Fruit fly (Drosophila melanogaster) whole organism, wandering third instar larva: ENCODE measurements around the gene eIF2A.
A peak's percentile ranks its signal among the peaks of the same experiment; 100 is the strongest.

Experiments
- Abd-B ChIP-seq: fragments of >200 bp; optimal IDR thresholded peaks from 2 replicates; lab custom pipeline; 2017; ENCODE audit warnings: missing biosample characterization, missing genetic modification characterization
- CG32264 ChIP-seq: fragments of 200-800 bp; sonication (Bioruptor generic); optimal IDR thresholded peaks from 2 replicates; lab custom pipeline; 2016; ENCODE audit warnings: missing biosample characterization, missing genetic modification characterization
- CrebA ChIP-seq: fragments of 200-800 bp; sonication (Bioruptor generic); optimal IDR thresholded peaks from 2 replicates; lab custom pipeline; 2016; ENCODE audit warnings: missing biosample characterization, mild to moderate bottlenecking, missing genetic modification characterization, borderline replicate concordance
- Dfd ChIP-seq: fragments of >200 bp; optimal IDR thresholded peaks from 2 replicates; lab custom pipeline; 2017; ENCODE audit warnings: missing biosample characterization, missing genetic modification characterization
- GATAd ChIP-seq: sonication (Bioruptor generic); optimal IDR thresholded peaks from 2 replicates; lab custom pipeline; 2016; ENCODE audit warnings: missing biosample characterization, missing genetic modification characterization
- HLH106 ChIP-seq: fragments of 200-800 bp; optimal IDR thresholded peaks from 3 replicates; lab custom pipeline; 2019; ENCODE audit warnings: missing biosample characterization, mild to moderate bottlenecking, missing genetic modification characterization, moderate library complexity
- Hnf4 ChIP-seq: fragments of 200-800 bp; sonication (Bioruptor generic); optimal IDR thresholded peaks from 2 replicates; lab custom pipeline; 2016; ENCODE audit warnings: missing biosample characterization, mild to moderate bottlenecking, missing genetic modification characterization
- Hr78 ChIP-seq: fragments of >200 bp; optimal IDR thresholded peaks from 2 replicates; lab custom pipeline; 2017; ENCODE audit warnings: missing biosample characterization, missing genetic modification characterization
- Hr83 ChIP-seq: fragments of 200-300 bp; sonication (Bioruptor generic); optimal IDR thresholded peaks from 2 replicates; lab custom pipeline; 2016; ENCODE audit warnings: missing biosample characterization, mild to moderate bottlenecking, missing genetic modification characterization, moderate library complexity; ENCODE audit not compliant: poor library complexity, severe bottlenecking
- Jra ChIP-seq: sonication (Bioruptor generic); optimal IDR thresholded peaks from 2 replicates; lab custom pipeline; 2016; ENCODE audit warnings: missing biosample characterization, missing genetic modification characterization
- Myc ChIP-seq: fragments of >200 bp; optimal IDR thresholded peaks from 2 replicates; lab custom pipeline; 2017
- N ChIP-seq: fragments of >200 bp; optimal IDR thresholded peaks from 2 replicates; lab custom pipeline; 2018; ENCODE audit warnings: missing biosample characterization, missing external identifiers, missing genetic modification characterization
- OdsH ChIP-seq: fragments of 200-800 bp; sonication (Bioruptor generic); optimal IDR thresholded peaks from 2 replicates; lab custom pipeline; 2016; ENCODE audit warnings: missing biosample characterization, mild to moderate bottlenecking, missing genetic modification characterization
- Rel ChIP-seq, 2 experiments: fragments of 200-800 bp; sonication (Bioruptor generic) in 1 of 2; optimal IDR thresholded peaks; 2 replicates in 1 of 2; 3 replicates in 1 of 2; lab custom pipeline; 2016 to 2019; ENCODE audit warnings: mild to moderate bottlenecking in 2 of 2, missing biosample characterization in 2 of 2, missing genetic modification characterization in 2 of 2, moderate library complexity in 1 of 2
- Sp1 ChIP-seq: fragments of 200-800 bp; sonication (Bioruptor generic); optimal IDR thresholded peaks from 3 replicates; lab custom pipeline; 2019; ENCODE audit warnings: missing biosample characterization, mild to moderate bottlenecking, missing genetic modification characterization, moderate library complexity
- Vsx2 ChIP-seq: fragments of 200-300, 225-300 bp; sonication (Bioruptor generic); optimal IDR thresholded peaks from 2 replicates; lab custom pipeline; 2018; ENCODE audit warnings: missing biosample characterization, missing genetic modification characterization; ENCODE audit not compliant: partially characterized antibody
- br ChIP-seq: fragments of 200-800 bp; sonication (Bioruptor generic); optimal IDR thresholded peaks from 2 replicates; lab custom pipeline; 2016; ENCODE audit warnings: missing biosample characterization, missing genetic modification characterization
- brk ChIP-seq: fragments of 200-800 bp; sonication (Bioruptor generic); optimal IDR thresholded peaks from 2 replicates; lab custom pipeline; 2016; ENCODE audit warnings: missing biosample characterization, mild to moderate bottlenecking, missing genetic modification characterization
- dl ChIP-seq, 2 experiments: fragments of 175-275, 200-275 bp in 1 of 2; fragments of 200-275 bp in 1 of 2; sonication (Bioruptor generic); optimal IDR thresholded peaks; lab custom pipeline; 2018; ENCODE audit warnings: mild to moderate bottlenecking in 2 of 2, missing biosample characterization in 2 of 2, missing genetic modification characterization in 2 of 2, moderate library complexity in 2 of 2; ENCODE audit not compliant: partially characterized antibody in 2 of 2, insufficient read depth in 1 of 2
- dmrt93B ChIP-seq: fragments of 200-800 bp; sonication (Bioruptor generic); optimal IDR thresholded peaks from 2 replicates; lab custom pipeline; 2018; ENCODE audit warnings: missing biosample characterization, mild to moderate bottlenecking, missing genetic modification characterization
- dsf ChIP-seq: sonication (Bioruptor generic); optimal IDR thresholded peaks from 2 replicates; lab custom pipeline; 2016; ENCODE audit warnings: missing biosample characterization, missing genetic modification characterization, borderline replicate concordance
- ey ChIP-seq: fragments of 200-800 bp; sonication (Bioruptor generic); optimal IDR thresholded peaks from 2 replicates; lab custom pipeline; 2016; ENCODE audit warnings: missing biosample characterization, missing genetic modification characterization
- foxo ChIP-seq, 2 experiments: fragments of 200-800 bp; sonication (Bioruptor generic); optimal IDR thresholded peaks; 2 replicates in 1 of 2; 3 replicates in 1 of 2; lab custom pipeline; 2016 to 2017; ENCODE audit warnings: missing biosample characterization in 2 of 2, missing genetic modification characterization in 2 of 2
- fru ChIP-seq: fragments of 200-800 bp; sonication (Bioruptor generic); optimal IDR thresholded peaks from 3 replicates; lab custom pipeline; 2016; ENCODE audit warnings: missing biosample characterization, mild to moderate bottlenecking, missing genetic modification characterization
- h ChIP-seq: fragments of 200-800 bp; sonication (Bioruptor generic); optimal IDR thresholded peaks from 3 replicates; lab custom pipeline; 2016; ENCODE audit warnings: missing biosample characterization, mild to moderate bottlenecking, missing genetic modification characterization
- pan ChIP-seq: fragments of >200 bp; optimal IDR thresholded peaks from 2 replicates; lab custom pipeline; 2017
- psq ChIP-seq: fragments of 200-800 bp; sonication (Bioruptor generic); optimal IDR thresholded peaks from 3 replicates; lab custom pipeline; 2017; ENCODE audit warnings: missing biosample characterization, mild to moderate bottlenecking, missing genetic modification characterization, moderate library complexity
- rgr ChIP-seq: fragments of 200-800 bp; sonication (Bioruptor generic); optimal IDR thresholded peaks from 3 replicates; lab custom pipeline; 2016; ENCODE audit warnings: missing biosample characterization, mild to moderate bottlenecking, missing genetic modification characterization
- sv ChIP-seq: fragments of 200-800 bp; sonication (Bioruptor generic); optimal IDR thresholded peaks from 3 replicates; lab custom pipeline; 2016; ENCODE audit warnings: missing biosample characterization, missing genetic modification characterization
- tai ChIP-seq: sonication (Bioruptor generic); optimal IDR thresholded peaks from 2 replicates; lab custom pipeline; 2016; ENCODE audit warnings: missing biosample characterization, missing genetic modification characterization
- usp ChIP-seq: fragments of >200 bp; optimal IDR thresholded peaks from 2 replicates; lab custom pipeline; 2017; ENCODE audit warnings: missing biosample characterization, missing genetic modification characterization
- woc ChIP-seq: sonication (Bioruptor generic); optimal IDR thresholded peaks from 2 replicates; lab custom pipeline; 2016; ENCODE audit warnings: missing biosample characterization, mild to moderate bottlenecking, missing genetic modification characterization

Gene eIF2A

DNA sequence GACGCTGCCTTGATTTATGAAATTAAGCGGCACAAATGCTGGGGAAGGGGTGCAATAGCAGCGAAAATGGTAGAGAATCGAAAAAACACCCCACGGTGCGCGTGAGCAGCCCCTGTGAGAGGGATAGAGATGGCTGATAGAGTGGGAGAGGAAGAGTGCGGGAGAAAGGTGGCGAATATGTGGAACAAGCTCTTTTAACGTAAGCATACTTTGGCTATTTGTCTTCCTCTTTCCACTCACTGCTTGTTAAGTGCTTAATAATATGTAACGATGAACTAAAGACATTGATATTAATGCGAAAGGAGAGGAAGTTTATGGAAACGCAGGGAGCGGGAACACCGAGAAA, 16.1 kb downstream of the eIF2A start:
- TF ChIP-seq CrebA (GFP tag; lab: Kevin White, UChicago): no peak
- no peak for TF ChIP-seq N (GFP tag; lab: Kevin White, UChicago)
- no peak for TF ChIP-seq dsf (GFP tag; lab: Kevin White, UChicago)
- TF ChIP-seq br (GFP tag; lab: Kevin White, UChicago): no peak
- TF ChIP-seq CG32264: no peak
- no peak for TF ChIP-seq psq (GFP tag; lab: Kevin White, UChicago)
- no peak for TF ChIP-seq Myc (lab: Kevin White, UChicago)
- no peak for TF ChIP-seq tai
- TF ChIP-seq sv: no peak
- TF ChIP-seq dl (GFP tag; optimal IDR thresholded peaks at IDR 0.05; lab: Kevin White, UChicago; ENCODE audit: insufficient read depth in 1 of 2, partially characterized antibody in 2 of 2): no peak
- TF ChIP-seq OdsH: no peak
- no peak for TF ChIP-seq Hr78 (GFP tag; lab: Kevin White, UChicago)
- no peak for TF ChIP-seq fru (GFP tag; lab: Kevin White, UChicago)
- TF ChIP-seq rgr (GFP tag; lab: Kevin White, UChicago): no peak
- TF ChIP-seq Sp1: no peak
- TF ChIP-seq usp (GFP tag; lab: Kevin White, UChicago): no peak
- TF ChIP-seq Rel (GFP tag; optimal IDR thresholded peaks at IDR 0.05; lab: Kevin White, UChicago): no peak
- TF ChIP-seq Rel (tag; optimal IDR thresholded peaks at IDR 0.05; lab: Kevin White, UChicago): no peak
- no peak for TF ChIP-seq Vsx2 (GFP tag; lab: Kevin White, UChicago)
- no peak for TF ChIP-seq Jra (GFP tag; lab: Kevin White, UChicago)

DNA sequence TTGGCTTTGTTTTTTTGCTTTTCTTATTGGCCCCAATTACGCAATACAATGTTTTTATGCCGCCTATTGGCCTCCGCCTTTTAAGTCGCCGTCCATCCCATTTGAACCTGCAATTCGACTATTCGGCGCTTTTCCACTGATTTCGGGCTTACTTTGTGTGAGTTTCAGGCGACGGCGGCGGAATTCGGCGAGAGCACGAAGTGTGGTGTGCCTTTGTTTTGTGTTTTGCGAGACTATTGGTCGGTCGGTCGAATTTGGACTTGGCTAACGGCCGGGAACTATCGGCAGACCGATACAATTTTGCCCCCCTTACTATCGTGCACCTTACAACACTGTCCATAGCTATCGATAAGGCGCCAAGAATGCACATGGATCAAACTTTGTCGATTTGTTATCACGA, 16.5 kb downstream of the eIF2A start, which contains the start of gene P5CDh1:
Gene P5CDh1 (minus strand): TSS at position 278 of the 400 bp plus-strand sequence.
- TF ChIP-seq ey (GFP tag; lab: Kevin White, UChicago) (peak; percentile 13), h (GFP tag; lab: Kevin White, UChicago) (peak; percentile 33), rgr (GFP tag; lab: Kevin White, UChicago) (peak; percentile 55), Hnf4 (peak; percentile 52), sv (no peak), CG32264 (no peak), brk (no peak), Hr83 (peak; percentile 70), Vsx2 (GFP tag; lab: Kevin White, UChicago) (peak; percentile 0), foxo (GFP tag; optimal IDR thresholded peaks at IDR 0.05; lab: Kevin White, UChicago) (peak in 1 of 2 experiments; percentile 29), tai (no peak)
- TF ChIP-seq, all 38 proteins: peak for 7

DNA sequence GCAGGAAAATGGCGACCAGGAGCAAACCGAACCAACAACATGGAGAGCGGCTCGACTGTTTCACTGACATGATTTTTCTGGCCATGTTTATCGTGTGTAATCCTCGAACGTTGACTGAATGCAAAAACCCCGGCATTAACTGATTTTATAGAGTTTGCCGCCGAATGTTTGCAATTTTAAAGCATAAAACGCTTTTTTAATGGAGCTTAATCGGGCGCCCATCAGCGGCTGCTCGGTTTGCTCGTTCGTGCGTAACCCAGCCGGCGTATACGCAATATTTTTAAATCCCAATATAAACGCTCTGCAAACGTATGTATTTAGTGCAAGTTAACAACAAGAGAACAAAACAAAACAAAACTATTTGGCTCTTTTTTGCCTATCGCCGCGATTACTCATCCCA, 17.7 kb downstream of the eIF2A start, which contains the start of gene CG14563:
Gene CG14563 (minus strand): TSS at position 101 of the 400 bp plus-strand sequence.
- TF ChIP-seq sv (no peak), pan (lab: Kevin White, UChicago) (no peak), Abd-B (GFP tag; lab: Kevin White, UChicago) (no peak), dmrt93B (GFP tag; lab: Kevin White, UChicago) (no peak), CrebA (GFP tag; lab: Kevin White, UChicago) (no peak), OdsH (no peak), Sp1 (no peak)

DNA sequence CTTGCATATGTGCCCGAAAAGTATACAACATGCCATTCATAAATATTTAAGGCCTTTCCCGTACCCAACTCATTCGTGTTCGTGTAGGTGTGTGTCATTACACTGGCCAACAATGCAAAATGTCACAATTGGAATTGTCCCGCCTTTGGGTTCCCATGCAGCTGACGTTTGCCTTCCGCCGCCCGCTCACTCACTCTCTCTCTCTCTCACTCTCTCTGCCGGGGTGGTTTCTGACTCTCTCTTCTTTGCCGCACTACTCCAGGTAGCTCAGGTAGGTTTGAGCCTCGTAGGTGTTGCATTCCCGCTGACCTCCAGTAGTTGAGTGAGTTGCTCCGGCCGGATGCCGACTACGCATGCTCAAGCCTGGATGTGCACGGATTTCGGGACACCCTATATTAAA, 18.8 kb downstream of the eIF2A start:
- TF ChIP-seq rgr (GFP tag; lab: Kevin White, UChicago) (no peak), usp (GFP tag; lab: Kevin White, UChicago) (no peak)

DNA sequence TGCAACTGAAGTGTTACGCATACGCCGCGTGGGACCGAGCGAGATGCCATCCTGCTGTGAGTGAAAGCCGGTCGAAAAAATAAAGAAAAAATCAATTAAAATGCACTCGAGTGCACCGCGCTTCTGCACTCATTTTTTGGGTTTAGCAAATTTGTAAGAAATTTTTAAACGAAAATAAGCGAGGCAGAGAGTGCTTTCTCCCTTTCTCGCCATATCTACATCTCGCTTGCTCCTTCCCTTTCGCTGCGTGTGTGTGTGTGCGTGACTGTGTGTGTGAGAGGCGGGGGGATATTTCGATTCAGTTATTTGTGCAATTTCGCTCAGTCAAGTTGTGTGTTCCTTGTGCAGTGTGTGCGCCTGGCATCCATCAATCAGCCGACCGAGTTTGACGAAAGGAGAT, 19.9 kb downstream of the eIF2A start, which contains the start of gene mub:
Gene mub (plus strand): TSS at position 301 of the 400 bp plus-strand sequence.
- TF ChIP-seq brk: no peak

DNA sequence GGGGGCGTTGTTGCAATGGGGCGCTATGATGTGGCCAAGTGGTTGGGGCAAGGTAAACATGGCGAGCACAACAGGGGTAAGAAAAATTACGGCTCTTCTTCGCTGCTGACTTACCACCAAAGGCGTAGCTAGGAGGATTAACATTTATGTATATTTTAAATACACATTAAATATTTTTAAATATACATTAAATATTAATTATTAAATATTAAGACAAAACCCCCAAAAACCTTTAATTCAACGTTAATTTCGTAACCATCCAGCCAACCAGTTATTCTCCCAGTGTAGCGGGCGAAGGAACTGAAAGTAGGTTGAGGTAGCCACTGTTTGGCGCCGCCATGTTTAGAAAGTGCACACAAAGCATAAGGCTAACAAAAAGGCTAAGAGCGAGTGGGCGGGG, 22.1 kb downstream of the eIF2A start:
- no peak for TF ChIP-seq tai
- TF ChIP-seq OdsH: no peak
- TF ChIP-seq GATAd (GFP tag; lab: Kevin White, UChicago): no peak
- TF ChIP-seq Vsx2 (GFP tag; lab: Kevin White, UChicago): no peak
- TF ChIP-seq ey (GFP tag; lab: Kevin White, UChicago): no peak
- TF ChIP-seq Hnf4: no peak
- TF ChIP-seq woc: no peak
- no peak for TF ChIP-seq HLH106 (tag; lab: Kevin White, UChicago)
- TF ChIP-seq Sp1: no peak
- no peak for TF ChIP-seq Hr78 (GFP tag; lab: Kevin White, UChicago)
- no peak for TF ChIP-seq h (GFP tag; lab: Kevin White, UChicago)
- TF ChIP-seq fru (GFP tag; lab: Kevin White, UChicago): no peak
- TF ChIP-seq psq (GFP tag; lab: Kevin White, UChicago): no peak
- TF ChIP-seq Dfd (GFP tag; lab: Kevin White, UChicago): no peak
- no peak for TF ChIP-seq CrebA (GFP tag; lab: Kevin White, UChicago)
- no peak for TF ChIP-seq CG32264
- no peak for TF ChIP-seq pan (lab: Kevin White, UChicago)
- TF ChIP-seq Rel (GFP tag; optimal IDR thresholded peaks at IDR 0.05; lab: Kevin White, UChicago): no peak
- TF ChIP-seq Rel (tag; optimal IDR thresholded peaks at IDR 0.05; lab: Kevin White, UChicago): no peak
- TF ChIP-seq, all 38 proteins: peak for 0
